Fruit fly (Drosophila melanogaster): ENCODE results near the gene CG3106.

The CG3106 gene

dm6 chrX:9650048-9650447, 12.7 kb downstream of the CG3106 start (continued):
- TF ChIP-seq CG8319 (GFP tag; optimal IDR thresholded peaks at IDR 0.05) (peak; percentile 53), Eip78C (GFP tag) (peak; percentile 98), CG15336 (GFP tag; IDR thresholded peaks at IDR 0.05) (peak; percentile 94), acj6 (GFP tag; optimal IDR thresholded peaks at IDR 0.05) (peak; percentile 88), CG16779 (tag; optimal IDR thresholded peaks at IDR 0.05) (peak; percentile 83), pdm3 (GFP tag; optimal IDR thresholded peaks at IDR 0.05) (peak; percentile 91), CG6808 (GFP tag; optimal IDR thresholded peaks at IDR 0.05) (peak; percentile 91), fd85E (GFP tag; optimal IDR thresholded peaks at IDR 0.05) (no peak), svp (GFP tag) (peak; percentile 50), lz (GFP tag; optimal IDR thresholded peaks at IDR 0.05) (peak; percentile 30), CG6792 (GFP tag; optimal IDR thresholded peaks at IDR 0.05) (peak; percentile 79), ss (GFP tag; optimal IDR thresholded peaks at IDR 0.05) (peak in 1 of 2 experiments; percentile 88), CG8632 (GFP tag; optimal IDR thresholded peaks at IDR 0.05) (peak; percentile 75), CG11762 (GFP tag; optimal IDR thresholded peaks at IDR 0.05; ENCODE audit: insufficient read depth) (peak; percentile 86), OdsH (GFP tag; optimal IDR thresholded peaks at IDR 0.05) (peak; percentile 89), cyc (GFP tag; optimal IDR thresholded peaks at IDR 0.05) (peak; percentile 25), CG9139 (GFP tag; optimal IDR thresholded peaks at IDR 0.05) (peak; percentile 83), CG10669 (GFP tag; optimal IDR thresholded peaks at IDR 0.05) (peak; percentile 89), Met (GFP tag; optimal IDR thresholded peaks at IDR 0.05) (peak; percentile 48), Eip75B (GFP tag; optimal IDR thresholded peaks at IDR 0.05) (peak; percentile 92), topi (GFP tag; optimal IDR thresholded peaks at IDR 0.05) (peak; percentile 43), CG6854 (GFP tag; optimal IDR thresholded peaks at IDR 0.05) (no peak), Gug (GFP tag; IDR thresholded peaks at IDR 0.05) (peak; percentile 91), CG4318 (GFP tag; optimal IDR thresholded peaks at IDR 0.05) (peak; percentile 88), Sox102F (GFP tag; optimal IDR thresholded peaks at IDR 0.05) (no peak), Ets96B (tag; optimal IDR thresholded peaks at IDR 0.05) (peak; percentile 89)

- TF ChIP-seq Blimp-1 (GFP tag; optimal IDR thresholded peaks at IDR 0.05) (peak; percentile 10), CG6792 (GFP tag; optimal IDR thresholded peaks at IDR 0.05) (no peak)
Measured at dm6 chrX:9647067-9647466, 15.6 kb downstream of the CG3106 start.

dm6 chrX:9646022-9646421, 16.7 kb downstream of the CG3106 start:
- TF ChIP-seq spab (GFP tag; optimal IDR thresholded peaks at IDR 0.05) (peak; percentile 93), Hr38 (GFP tag; optimal IDR thresholded peaks at IDR 0.05) (peak; percentile 79), CG3032 (tag; optimal IDR thresholded peaks at IDR 0.05) (peak; percentile 94), CG32006 (GFP tag; optimal IDR thresholded peaks at IDR 0.05) (peak; percentile 97), CG11762 (GFP tag; optimal IDR thresholded peaks at IDR 0.05; ENCODE audit: insufficient read depth) (peak; percentile 97), eg (GFP tag; IDR thresholded peaks at IDR 0.05) (peak; percentile 98), CG8119 (GFP tag; IDR thresholded peaks at IDR 0.05) (peak; percentile 97), salr (GFP tag; optimal IDR thresholded peaks at IDR 0.05) (peak; percentile 92 to 94), Eip93F (GFP tag; optimal IDR thresholded peaks at IDR 0.05) (peak; percentile 99), CG31627 (GFP tag; optimal IDR thresholded peaks at IDR 0.05) (peak; percentile 99), CG3919 (GFP tag; optimal IDR thresholded peaks at IDR 0.05) (peak; percentile 99), topi (GFP tag; optimal IDR thresholded peaks at IDR 0.05) (peak; percentile 99), CG6276 (GFP tag; optimal IDR thresholded peaks at IDR 0.05) (peak; percentile 94), esn (GFP tag; optimal IDR thresholded peaks at IDR 0.05) (peak; percentile 99), CG11294 (GFP tag; IDR thresholded peaks at IDR 0.05) (peak; percentile 96), OdsH (GFP tag; optimal IDR thresholded peaks at IDR 0.05) (peak; percentile 98), Ets96B (tag; optimal IDR thresholded peaks at IDR 0.05) (peak; percentile 94), CG11902 (GFP tag; optimal IDR thresholded peaks at IDR 0.05) (peak; percentile 98), acj6 (GFP tag; optimal IDR thresholded peaks at IDR 0.05) (peak; percentile 98), Lpt (GFP tag; optimal IDR thresholded peaks at IDR 0.05) (peak; percentile 97), achi (GFP tag; optimal IDR thresholded peaks at IDR 0.05) (peak; percentile 98), CG15336 (GFP tag; IDR thresholded peaks at IDR 0.05) (peak; percentile 97), CG34406 (GFP tag; optimal IDR thresholded peaks at IDR 0.05) (peak; percentile 98), CG16779 (tag; optimal IDR thresholded peaks at IDR 0.05) (peak; percentile 95), CG6792 (GFP tag; optimal IDR thresholded peaks at IDR 0.05) (peak; percentile 99), Met (GFP tag; optimal IDR thresholded peaks at IDR 0.05) (peak; percentile 99), net (GFP tag; optimal IDR thresholded peaks at IDR 0.05) (peak; percentile 99), Eip78C (GFP tag) (peak; percentile 99), pdm3 (GFP tag; optimal IDR thresholded peaks at IDR 0.05) (peak; percentile 99), CG7368 (GFP tag; optimal IDR thresholded peaks at IDR 0.05) (peak; percentile 99), fd85E (GFP tag; optimal IDR thresholded peaks at IDR 0.05) (peak; percentile 91), Sox102F (GFP tag; optimal IDR thresholded peaks at IDR 0.05) (peak; percentile 98), CG10631 (GFP tag; optimal IDR thresholded peaks at IDR 0.05) (peak; percentile 97), svp (GFP tag) (peak; percentile 100)
